Fruit fly (Drosophila melanogaster) whole organism, embryonic: ENCODE measurements around the gene CG32708.

Experiments
- Ada2b ChIP-seq: fragments of 200-800 bp; sonication (Bioruptor generic); IDR thresholded peaks from 2 replicates; pipeline ENCODE4 v1.3.6; 2022; ENCODE audit warnings: missing biosample characterization, missing genetic modification characterization
- Atf3 ChIP-seq: fragments of 200-800 bp; sonication (Bioruptor generic); optimal IDR thresholded peaks from 3 replicates; lab custom pipeline; 2016; ENCODE audit warnings: missing biosample characterization, missing genetic modification characterization
- Bgb ChIP-seq: fragments of 200-800 bp; sonication (Bioruptor generic); IDR thresholded peaks from 2 replicates; pipeline ENCODE4 v1.3.6; 2022; ENCODE audit warnings: missing biosample characterization, missing genetic modification characterization; ENCODE audit not compliant: partially characterized antibody
- CG10147 ChIP-seq: fragments of 200-800 bp; sonication (Bioruptor generic); optimal IDR thresholded peaks from 2 replicates; lab custom pipeline; 2019; ENCODE audit warnings: missing biosample characterization, mild to moderate bottlenecking, missing genetic modification characterization, moderate library complexity
- CG10366 ChIP-seq: fragments of 200-800 bp; sonication (Bioruptor generic); IDR thresholded peaks from 2 replicates; pipeline ENCODE4 v1.3.6; 2022; ENCODE audit warnings: missing biosample characterization, missing genetic modification characterization
- CG11093 ChIP-seq: fragments of 200-800 bp; sonication (Bioruptor generic); IDR thresholded peaks from 3 replicates; pipeline ENCODE4 v1.3.6; 2022; ENCODE audit warnings: missing biosample characterization, missing genetic modification characterization
- CG12942 ChIP-seq: fragments of 200-800 bp; sonication (Bioruptor generic); optimal IDR thresholded peaks from 3 replicates; lab custom pipeline; 2016; ENCODE audit warnings: missing biosample characterization, missing genetic modification characterization
- CG13287 ChIP-seq: fragments of 200-800 bp; sonication (Bioruptor generic); IDR thresholded peaks from 2 replicates; pipeline ENCODE4 v1.3.6; 2022; ENCODE audit warnings: missing biosample characterization, missing genetic modification characterization; ENCODE audit not compliant: partially characterized antibody
- CG14441 ChIP-seq: fragments of 200-800 bp; sonication (Bioruptor generic); IDR thresholded peaks from 2 replicates; pipeline ENCODE4 v1.3.6; 2022; ENCODE audit warnings: missing biosample characterization, missing genetic modification characterization
- CG14710 ChIP-seq: fragments of 200-800 bp; sonication (Bioruptor generic); optimal IDR thresholded peaks from 3 replicates; lab custom pipeline; 2019; ENCODE audit warnings: missing biosample characterization, mild to moderate bottlenecking, missing genetic modification characterization, moderate library complexity
- CG16813 ChIP-seq: fragments of 200-800 bp; sonication (Bioruptor generic); IDR thresholded peaks from 3 replicates; pipeline ENCODE4 v1.3.6; 2022; ENCODE audit warnings: missing biosample characterization, missing genetic modification characterization; ENCODE audit not compliant: partially characterized antibody
- CG3065 ChIP-seq: fragments of 200-800 bp; sonication (Bioruptor generic); optimal IDR thresholded peaks from 2 replicates; lab custom pipeline; 2016; ENCODE audit warnings: missing biosample characterization, missing genetic modification characterization
- CG34224 ChIP-seq: fragments of 200-800 bp; sonication (Bioruptor generic); IDR thresholded peaks from 3 replicates; pipeline ENCODE4 v1.3.6; 2022; ENCODE audit warnings: missing biosample characterization, missing genetic modification characterization; ENCODE audit not compliant: partially characterized antibody
- CG3847 ChIP-seq: fragments of 200-800 bp; sonication (Bioruptor generic); IDR thresholded peaks from 2 replicates; pipeline ENCODE4 v1.3.6; 2022; ENCODE audit warnings: missing biosample characterization, missing genetic modification characterization
- CG4282 ChIP-seq: fragments of 200-800 bp; sonication (Bioruptor generic); optimal IDR thresholded peaks from 2 replicates; lab custom pipeline; 2016; ENCODE audit warnings: missing biosample characterization, missing genetic modification characterization
- CG4730 ChIP-seq: fragments of 200-800 bp; sonication (Bioruptor generic); IDR thresholded peaks from 2 replicates; pipeline ENCODE4 v1.3.6; 2022; ENCODE audit warnings: missing biosample characterization, missing genetic modification characterization
- CG7963 ChIP-seq: fragments of 200-800 bp; sonication (Bioruptor generic); IDR thresholded peaks from 3 replicates; pipeline ENCODE4 v1.3.6; 2022; ENCODE audit warnings: missing biosample characterization, missing genetic modification characterization; ENCODE audit not compliant: partially characterized antibody
- CG9437 ChIP-seq: fragments of 200-800 bp; sonication (Bioruptor generic); optimal IDR thresholded peaks from 2 replicates; lab custom pipeline; 2018; ENCODE audit warnings: missing biosample characterization, mild to moderate bottlenecking, missing genetic modification characterization
- Dbx ChIP-seq: fragments of 200-800 bp; sonication (Bioruptor generic); IDR thresholded peaks from 3 replicates; pipeline ENCODE4 v1.3.6; 2022; ENCODE audit warnings: missing biosample characterization, missing genetic modification characterization
- Dip3 ChIP-seq: fragments of 200-800 bp; sonication (Bioruptor generic); optimal IDR thresholded peaks from 3 replicates; lab custom pipeline; 2016; ENCODE audit warnings: missing biosample characterization, missing genetic modification characterization
- Doc3 ChIP-seq: fragments of 200-800 bp; sonication (Bioruptor generic); IDR thresholded peaks from 3 replicates; pipeline ENCODE4 v1.3.6; 2022; ENCODE audit warnings: missing biosample characterization, missing genetic modification characterization; ENCODE audit not compliant: partially characterized antibody
- E2f1 ChIP-seq: fragments of 200-800 bp; sonication (Bioruptor generic); IDR thresholded peaks from 2 replicates; pipeline ENCODE4 v1.3.6; 2022; ENCODE audit warnings: missing biosample characterization, missing genetic modification characterization
- Ets65A ChIP-seq: fragments of 200-800 bp; sonication (Bioruptor generic); peaks from one replicate; lab custom pipeline; 2016; ENCODE audit warnings: missing biosample characterization, missing genetic modification characterization
- Mad ChIP-seq: fragments of 200-800 bp; sonication (Bioruptor generic); optimal IDR thresholded peaks from 2 replicates; lab custom pipeline; 2016; ENCODE audit warnings: missing biosample characterization, missing genetic modification characterization
- Nf-YB ChIP-seq: fragments of 200-800 bp; sonication (Bioruptor generic); optimal IDR thresholded peaks from 3 replicates; lab custom pipeline; 2019; ENCODE audit warnings: missing biosample characterization, mild to moderate bottlenecking, missing genetic modification characterization, moderate library complexity
- NfI ChIP-seq: fragments of 200-800 bp; sonication (Bioruptor generic); optimal IDR thresholded peaks from 3 replicates; lab custom pipeline; 2018; ENCODE audit warnings: missing biosample characterization, mild to moderate bottlenecking, missing genetic modification characterization, moderate library complexity
- Six4 ChIP-seq: fragments of 200-800 bp; sonication (Bioruptor generic); optimal IDR thresholded peaks from 2 replicates; lab custom pipeline; 2016; ENCODE audit warnings: missing biosample characterization, missing genetic modification characterization
- Taf1 ChIP-seq: fragments of 200-800 bp; sonication (Bioruptor generic); IDR thresholded peaks from 2 replicates; pipeline ENCODE4 v1.3.6; 2022; ENCODE audit warnings: missing biosample characterization, missing genetic modification characterization
- Trl ChIP-seq, 3 experiments: fragments of >200 bp in 2 of 3; fragments of 200-800 bp in 1 of 3; sonication (Bioruptor generic) in 1 of 3; optimal IDR thresholded peaks; 2 replicates in 1 of 3; 3 replicates in 2 of 3; lab custom pipeline; 2016 to 2017; ENCODE audit warnings: missing biosample characterization in 1 of 3, missing genetic modification characterization in 1 of 3
- Usf ChIP-seq: fragments of 200-800 bp; sonication (Bioruptor generic); optimal IDR thresholded peaks from 2 replicates; lab custom pipeline; 2017; ENCODE audit warnings: missing genotype, missing biosample characterization, missing genetic modification characterization
- ab ChIP-seq: fragments of 200-800 bp; sonication (Bioruptor generic); optimal IDR thresholded peaks from 2 replicates; lab custom pipeline; 2016; ENCODE audit warnings: missing biosample characterization, missing genetic modification characterization
- br ChIP-seq: fragments of >200 bp; optimal IDR thresholded peaks from 2 replicates; lab custom pipeline; 2017
- cad ChIP-seq: fragments of >200 bp; optimal IDR thresholded peaks from 2 replicates; lab custom pipeline; 2017; ENCODE audit warnings: missing biosample characterization, missing genetic modification characterization
- dmrt99B ChIP-seq: fragments of 200-800 bp; sonication (Bioruptor generic); optimal IDR thresholded peaks from 2 replicates; lab custom pipeline; 2018; ENCODE audit warnings: missing biosample characterization, mild to moderate bottlenecking, missing genetic modification characterization, moderate library complexity
- ems ChIP-seq: fragments of 200-800 bp; sonication (Bioruptor generic); optimal IDR thresholded peaks from 3 replicates; lab custom pipeline; 2016; ENCODE audit warnings: missing biosample characterization, missing genetic modification characterization
- gsb ChIP-seq: fragments of 200-800 bp; sonication (Bioruptor generic); IDR thresholded peaks from 2 replicates; pipeline ENCODE4 v1.3.6; 2022; ENCODE audit warnings: missing biosample characterization, missing genetic modification characterization
- h ChIP-seq: fragments of >200 bp; optimal IDR thresholded peaks from 2 replicates; lab custom pipeline; 2017
- jigr1 ChIP-seq: fragments of 200-800 bp; sonication (Bioruptor generic); IDR thresholded peaks from 3 replicates; pipeline ENCODE4 v1.3.6; 2022; ENCODE audit warnings: missing biosample characterization, missing genetic modification characterization
- kah ChIP-seq: fragments of 200-800 bp; sonication (Bioruptor generic); optimal IDR thresholded peaks from 2 replicates; lab custom pipeline; 2018; ENCODE audit warnings: missing biosample characterization, mild to moderate bottlenecking, missing genetic modification characterization
- kay ChIP-seq: fragments of 200-800 bp; sonication (Bioruptor generic); optimal IDR thresholded peaks from 2 replicates; lab custom pipeline; 2016; ENCODE audit warnings: missing biosample characterization, missing genetic modification characterization
- lola ChIP-seq, 3 experiments: fragments of >200 bp in 2 of 3; fragments of 200-800 bp in 1 of 3; sonication (Bioruptor generic) in 1 of 3; optimal IDR thresholded peaks; 2 replicates each; lab custom pipeline; 2017 to 2019; ENCODE audit warnings: missing biosample characterization in 3 of 3, missing genetic modification characterization in 3 of 3, mild to moderate bottlenecking in 1 of 3, moderate library complexity in 1 of 3
- mld ChIP-seq: fragments of 200-800 bp; sonication (Bioruptor generic); IDR thresholded peaks from 3 replicates; pipeline ENCODE4 v1.3.6; 2022; ENCODE audit warnings: missing biosample characterization, missing genetic modification characterization; ENCODE audit not compliant: partially characterized antibody
- nau ChIP-seq: fragments of 200-800 bp; sonication (Bioruptor generic); optimal IDR thresholded peaks from 3 replicates; lab custom pipeline; 2017; ENCODE audit warnings: missing biosample characterization, mild to moderate bottlenecking, missing genetic modification characterization, missing genetic modification reagents
- org-1 ChIP-seq: fragments of 200-800 bp; sonication (Bioruptor generic); optimal IDR thresholded peaks from 2 replicates; lab custom pipeline; 2017; ENCODE audit warnings: missing biosample characterization, missing genetic modification characterization
- otp ChIP-seq: fragments of 200-800 bp; sonication (Bioruptor generic); IDR thresholded peaks from 3 replicates; pipeline ENCODE4, ENCODE4 v1.3.6; 2022; ENCODE audit warnings: missing biosample characterization, missing genetic modification characterization
- pho ChIP-seq: fragments of 200-800 bp; sonication (Bioruptor generic); optimal IDR thresholded peaks from 2 replicates; lab custom pipeline; 2016; ENCODE audit warnings: missing biosample characterization, missing genetic modification characterization
- psq ChIP-seq: fragments of 200-800 bp; sonication (Bioruptor generic); optimal IDR thresholded peaks from 2 replicates; lab custom pipeline; 2017; ENCODE audit warnings: missing biosample characterization, missing genetic modification characterization
- sima ChIP-seq: fragments of 200-800 bp; sonication (Bioruptor generic); optimal IDR thresholded peaks from 2 replicates; lab custom pipeline; 2016; ENCODE audit warnings: missing biosample characterization, missing genetic modification characterization
- sob ChIP-seq: fragments of 200-800 bp; sonication (Bioruptor generic); IDR thresholded peaks from 2 replicates; pipeline ENCODE4 v1.3.6; 2022; ENCODE audit warnings: missing biosample characterization, missing genetic modification characterization
- tio ChIP-seq: fragments of 200-800 bp; sonication (Bioruptor generic); optimal IDR thresholded peaks from 2 replicates; lab custom pipeline; 2017; ENCODE audit warnings: missing biosample characterization, missing genetic modification characterization, inconsistent platforms
- tna ChIP-seq: fragments of 200-800 bp; sonication (Bioruptor generic); IDR thresholded peaks from 2 replicates; pipeline ENCODE4 v1.3.6; 2022; ENCODE audit warnings: missing biosample characterization, missing genetic modification characterization; ENCODE audit not compliant: partially characterized antibody

CG32708 gene

DNA sequence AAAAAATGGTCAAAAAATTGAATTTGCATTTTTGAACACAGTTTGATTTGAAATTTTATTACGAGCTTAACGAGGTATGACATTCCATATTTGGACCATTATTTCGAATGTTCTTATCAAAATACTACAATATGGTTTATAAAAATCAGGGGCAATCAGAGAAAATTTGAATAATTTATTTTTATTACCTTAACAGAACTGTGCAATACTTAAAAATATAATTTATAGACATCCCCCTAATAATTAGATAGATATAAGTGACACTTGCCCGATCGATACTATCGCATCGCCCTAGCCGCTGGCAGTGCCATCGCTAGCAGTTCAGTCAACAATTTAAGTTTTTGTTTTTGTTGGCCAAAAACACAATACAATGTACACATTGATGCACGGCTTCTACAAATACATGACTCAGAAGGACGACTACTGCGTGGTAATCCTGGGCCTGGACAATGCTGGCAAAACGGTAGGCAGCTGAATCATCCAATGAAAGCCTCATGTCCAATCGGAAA is 21.1 kb downstream of the CG32708 start, which contains the start of gene Arfrp1 (continued):
- no peak for TF ChIP-seq E2f1
- TF ChIP-seq Bgb: peak; percentile 80
- peak; percentile 69; the same call in 2 of the 3 replicates for TF ChIP-seq Doc3 (GFP tag; lab: Robert Waterston, UW)
- peak; percentile 79 for TF ChIP-seq CG13287 (GFP tag; lab: Robert Waterston, UW)
- no peak for TF ChIP-seq otp
- TF ChIP-seq nau (GFP tag; lab: Kevin White, UChicago): no peak
- peak; percentile 47 for TF ChIP-seq CG14710 (tag; lab: Kevin White, UChicago)
- no peak for TF ChIP-seq Taf1 (GFP tag; lab: Robert Waterston, UW)
- peak; percentile 11 for TF ChIP-seq kay (GFP tag; lab: Kevin White, UChicago)
- no peak for TF ChIP-seq ems
- TF ChIP-seq lola (GFP tag; optimal IDR thresholded peaks at IDR 0.05; lab: Kevin White, UChicago): no peak
- TF ChIP-seq sima: no peak
- no peak for TF ChIP-seq org-1 (GFP tag; lab: Kevin White, UChicago)
- no peak for TF ChIP-seq Dip3 (GFP tag; lab: Kevin White, UChicago)
- no peak for TF ChIP-seq Atf3 (GFP tag; lab: Kevin White, UChicago)
- peak; percentile 65 for TF ChIP-seq tna (GFP tag; lab: Robert Waterston, UW)
- TF ChIP-seq Nf-YB (GFP tag; lab: Kevin White, UChicago): no peak
- TF ChIP-seq CG12942 (GFP tag; lab: Kevin White, UChicago): no peak
- no peak for TF ChIP-seq h
- no peak for TF ChIP-seq Six4 (GFP tag; lab: Kevin White, UChicago)
- peak; percentile 15; the same call in 1 of the 2 replicates for TF ChIP-seq CG10366 (GFP tag; lab: Robert Waterston, UW)
- TF ChIP-seq CG4730 (GFP tag; lab: Robert Waterston, UW): no peak
- TF ChIP-seq sob (GFP tag; lab: Robert Waterston, UW): peak; percentile 19; the same call in 1 of the 2 replicates
- TF ChIP-seq gsb (GFP tag; lab: Robert Waterston, UW): no peak
- TF ChIP-seq Ets65A (GFP tag; lab: Kevin White, UChicago): peak; percentile 89
- no peak for TF ChIP-seq jigr1
- TF ChIP-seq CG4282 (GFP tag; lab: Kevin White, UChicago): no peak
- TF ChIP-seq Ada2b: no peak
- TF ChIP-seq pho (GFP tag; lab: Kevin White, UChicago): no peak
- no peak for TF ChIP-seq NfI (GFP tag; lab: Kevin White, UChicago)
- no peak for TF ChIP-seq Usf (GFP tag; lab: Kevin White, UChicago)
- TF ChIP-seq CG7963 (GFP tag; lab: Robert Waterston, UW): peak; percentile 64; the same call in 2 of the 3 replicates
- TF ChIP-seq psq (GFP tag; lab: Kevin White, UChicago): no peak
- no peak for TF ChIP-seq CG3847 (GFP tag; lab: Robert Waterston, UW)
- TF ChIP-seq CG10147 (GFP tag; lab: Kevin White, UChicago): no peak
- no peak for TF ChIP-seq dmrt99B (tag; lab: Kevin White, UChicago)
- TF ChIP-seq mld (GFP tag; lab: Robert Waterston, UW): 0 out of 3 replicates have a peak, but pooled peaks have one; percentile 50
- no peak for TF ChIP-seq CG3065 (GFP tag; lab: Kevin White, UChicago)
- TF ChIP-seq CG11093 (GFP tag; lab: Robert Waterston, UW): no peak
- TF ChIP-seq CG9437 (GFP tag; lab: Kevin White, UChicago): no peak
- TF ChIP-seq kah (GFP tag; lab: Kevin White, UChicago): no peak
- TF ChIP-seq cad (GFP tag; lab: Kevin White, UChicago): no peak
- TF ChIP-seq CG14441 (GFP tag; lab: Robert Waterston, UW): 0 out of 2 replicates have a peak, but pooled peaks have one; percentile 32
- no peak for TF ChIP-seq Trl (optimal IDR thresholded peaks at IDR 0.05; lab: Kevin White, UChicago)
- TF ChIP-seq Trl (GFP tag; optimal IDR thresholded peaks at IDR 0.05; lab: Kevin White, UChicago): no peak
- TF ChIP-seq Mad (GFP tag; lab: Kevin White, UChicago): no peak
- peak; percentile 81 for TF ChIP-seq CG16813
- no peak for TF ChIP-seq tio
- TF ChIP-seq br (lab: Kevin White, UChicago): no peak
- no peak for TF ChIP-seq ab (GFP tag; lab: Kevin White, UChicago)
- peak; percentile 79 for TF ChIP-seq CG34224
- TF ChIP-seq Dbx (GFP tag; lab: Robert Waterston, UW): 0 out of 3 replicates have a peak, but pooled peaks have one; percentile 5
